Worm (Caenorhabditis elegans) whole organism, L4/young adult: ENCODE results near the gene srx-28.

Source experiments
- W03F9.2 ChIP-seq: fragments of 150-350 bp; optimal IDR thresholded peaks from 2 replicates; lab custom pipeline; 2014; ENCODE audit warnings: missing biosample characterization, missing genetic modification characterization
- dao-5 ChIP-seq: sonication (generic microtip); optimal IDR thresholded peaks from 2 replicates; lab custom pipeline; 2016; ENCODE audit warnings: missing genotype, missing genetic modification characterization, moderate library complexity, missing compliant biosample characterization
- him-1 ChIP-seq: sonication (generic microtip); optimal IDR thresholded peaks from 2 replicates; lab custom pipeline; 2016; ENCODE audit warnings: missing genotype, missing genetic modification reagents, missing genetic modification characterization, missing compliant biosample characterization

DNA sequence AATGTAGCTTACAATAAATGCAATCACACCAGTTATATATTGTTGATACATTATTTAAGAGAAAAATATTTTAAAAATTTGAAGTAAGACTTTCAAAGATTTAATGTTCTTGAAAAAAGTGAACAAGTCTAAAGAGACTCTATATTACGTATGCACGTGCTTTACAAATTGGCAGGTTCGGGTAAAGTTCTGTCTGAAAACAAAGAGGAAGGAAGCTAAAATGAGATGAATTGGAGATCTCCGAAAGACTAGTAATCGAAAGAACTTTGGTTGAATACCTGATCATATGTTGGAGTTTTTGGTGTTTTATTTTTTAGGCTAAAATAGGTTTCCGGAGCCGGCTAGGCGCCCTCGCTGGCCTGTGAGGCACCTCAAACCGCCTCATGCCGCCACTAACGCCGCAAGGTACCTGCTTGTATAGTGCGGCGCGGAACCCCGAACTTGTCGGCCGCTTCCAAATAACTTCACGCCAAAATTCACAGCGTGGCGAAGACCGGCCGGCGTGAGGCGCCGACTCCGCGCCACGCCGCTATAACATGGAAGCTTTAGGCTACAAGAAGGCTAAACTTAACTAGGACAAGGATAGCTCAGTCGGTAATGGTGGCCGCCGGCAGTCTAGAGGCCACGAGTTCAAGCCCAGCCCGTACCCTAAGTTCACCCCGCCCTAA lies at the start of gene srx-28:
- TF ChIP-seq W03F9.2 = no peak
- no peak for TF ChIP-seq him-1 (tag; lab: Kevin White, UChicago)
- no peak for TF ChIP-seq dao-5 (tag; lab: Kevin White, UChicago)
